Worm (Caenorhabditis elegans) whole organism, L2 larva: Measurements from ENCODE around the gene F16B4.5.

Experiments
- dmd-4 ChIP-seq: sonication (generic microtip); optimal IDR thresholded peaks from 2 replicates; lab custom pipeline; 2017; ENCODE audit warnings: missing biosample characterization, missing genetic modification characterization
- egl-27 ChIP-seq: sonication (generic microtip); optimal IDR thresholded peaks from 3 replicates; lab custom pipeline; 2017; ENCODE audit warnings: missing biosample characterization, missing genetic modification reagents, missing genetic modification characterization
- fos-1 ChIP-seq: fragments of 150-350 bp; optimal IDR thresholded peaks from 2 replicates; lab custom pipeline; 2014; ENCODE audit warnings: missing biosample characterization, missing genetic modification characterization
- lin-39 ChIP-seq: fragments of 150-350 bp; optimal IDR thresholded peaks from 2 replicates; lab custom pipeline; 2014; ENCODE audit warnings: missing biosample characterization, missing genetic modification reagents, missing genetic modification characterization
- nhr-237 ChIP-seq: fragments of 150-350 bp; optimal IDR thresholded peaks from 2 replicates; lab custom pipeline; 2014; ENCODE audit warnings: missing biosample characterization, missing genetic modification characterization
- skn-1 ChIP-seq: sonication (generic microtip); optimal IDR thresholded peaks from 2 replicates; lab custom pipeline; 2017; ENCODE audit warnings: missing biosample characterization, missing genetic modification characterization
- ztf-1 ChIP-seq: fragments of 200-800 bp; sonication (Bioruptor generic); conservative IDR thresholded peaks from 2 replicates; pipeline ENCODE4 v1.3.6; 2022; ENCODE audit warnings: missing genetic modification characterization, missing compliant biosample characterization
- ztf-11 ChIP-seq: sonication (generic microtip); optimal IDR thresholded peaks from 2 replicates; lab custom pipeline; 2017; ENCODE audit warnings: missing biosample characterization, missing genetic modification characterization

DNA sequence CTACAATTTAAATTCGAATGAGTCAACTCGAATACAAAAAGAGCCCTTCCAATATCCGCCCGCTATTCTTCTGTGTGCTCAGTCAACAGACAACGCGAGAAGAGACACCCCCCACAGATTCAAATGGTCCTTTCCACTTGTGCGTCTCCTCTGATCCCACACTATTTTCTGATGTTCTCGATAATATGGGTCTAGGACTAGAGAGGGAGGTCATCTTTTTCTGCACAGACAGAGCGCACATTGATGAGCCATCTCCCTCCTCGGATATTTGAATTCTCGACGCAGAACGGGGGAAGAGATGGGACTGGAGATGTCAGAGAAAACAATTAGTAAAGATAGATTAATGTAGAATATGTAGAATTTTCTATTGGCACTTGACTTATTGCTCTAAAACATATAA is 17.5 kb upstream of the F16B4.5 start:
- no peak for TF ChIP-seq ztf-11 (tag; lab: Kevin White, UChicago)
- no peak for TF ChIP-seq fos-1 (tag; lab: Kevin White, UChicago)
- TF ChIP-seq ztf-1: no peak
- TF ChIP-seq egl-27 (tag; lab: Kevin White, UChicago): no peak
- no peak for TF ChIP-seq nhr-237
- TF ChIP-seq dmd-4 (tag; lab: Kevin White, UChicago): no peak
- no peak for TF ChIP-seq lin-39 (tag; lab: Kevin White, UChicago)
- no peak for TF ChIP-seq skn-1 (tag; lab: Kevin White, UChicago)
